Fruit fly (Drosophila melanogaster) whole organism, embryonic: Measurements from ENCODE around the gene CG42822.

Source experiments
- Abd-B ChIP-seq: fragments of 200-800 bp; sonication (Bioruptor generic); optimal IDR thresholded peaks from 2 replicates; lab custom pipeline; 2018; ENCODE audit warnings: missing biosample characterization, mild to moderate bottlenecking, missing genetic modification characterization, moderate library complexity
- Atf3 ChIP-seq: fragments of 200-800 bp; sonication (Bioruptor generic); optimal IDR thresholded peaks from 3 replicates; lab custom pipeline; 2016; ENCODE audit warnings: missing biosample characterization, missing genetic modification characterization
- Atf6 ChIP-seq: fragments of 200-800 bp; sonication (Bioruptor generic); IDR thresholded peaks from 2 replicates; pipeline ENCODE4 v1.3.6; 2022; ENCODE audit warnings: missing biosample characterization, missing genetic modification characterization
- C15 ChIP-seq: fragments of 200-800 bp; sonication (Bioruptor generic); IDR thresholded peaks from 3 replicates; pipeline ENCODE4 v1.3.6; 2022; ENCODE audit warnings: missing biosample characterization, missing genetic modification characterization
- CG12219 ChIP-seq: fragments of 200-800 bp; sonication (Bioruptor generic); optimal IDR thresholded peaks from 3 replicates; lab custom pipeline; 2018; ENCODE audit warnings: missing biosample characterization, mild to moderate bottlenecking, missing genetic modification characterization
- CG12659 ChIP-seq: fragments of 200-800 bp; sonication (Bioruptor generic); optimal IDR thresholded peaks from 3 replicates; lab custom pipeline; 2017; ENCODE audit warnings: mild to moderate bottlenecking, missing biosample characterization, missing genetic modification reagents, missing genetic modification characterization
- CG13287 ChIP-seq: fragments of 200-800 bp; sonication (Bioruptor generic); IDR thresholded peaks from 2 replicates; pipeline ENCODE4 v1.3.6; 2022; ENCODE audit warnings: missing biosample characterization, missing genetic modification characterization; ENCODE audit not compliant: partially characterized antibody
- CG16779 ChIP-seq: fragments of 200-800 bp; sonication (Bioruptor generic); IDR thresholded peaks from 2 replicates; pipeline ENCODE4 v1.3.6; 2022; ENCODE audit warnings: missing biosample characterization, missing genetic modification characterization
- CG16815 ChIP-seq: fragments of 200-800 bp; sonication (Bioruptor generic); optimal IDR thresholded peaks from 3 replicates; lab custom pipeline; 2017; ENCODE audit warnings: missing biosample characterization, mild to moderate bottlenecking, missing genetic modification characterization
- CG17361 ChIP-seq: fragments of 200-800 bp; sonication (Bioruptor generic); IDR thresholded peaks from 3 replicates; pipeline ENCODE4 v1.3.6; 2022; ENCODE audit warnings: missing biosample characterization, missing genetic modification characterization
- CG17612 ChIP-seq: fragments of 200-800 bp; sonication (Bioruptor generic); IDR thresholded peaks from 2 replicates; pipeline ENCODE4 v1.3.6; 2022; ENCODE audit warnings: missing biosample characterization, missing genetic modification characterization
- CG17829 ChIP-seq: fragments of 200-800 bp; optimal IDR thresholded peaks from 2 replicates; lab custom pipeline; 2019; ENCODE audit warnings: missing biosample characterization, mild to moderate bottlenecking, missing genetic modification characterization, moderate library complexity
- CG3065 ChIP-seq: fragments of 200-800 bp; sonication (Bioruptor generic); optimal IDR thresholded peaks from 2 replicates; lab custom pipeline; 2016; ENCODE audit warnings: missing biosample characterization, missing genetic modification characterization
- CG4404 ChIP-seq: fragments of 200-800 bp; sonication (Bioruptor generic); IDR thresholded peaks from 2 replicates; pipeline ENCODE4 v1.3.6; 2022; ENCODE audit warnings: missing biosample characterization, missing genetic modification characterization
- CG6654 ChIP-seq: fragments of 200-800 bp; sonication (Bioruptor generic); optimal IDR thresholded peaks from 2 replicates; lab custom pipeline; 2017; ENCODE audit warnings: missing biosample characterization, mild to moderate bottlenecking, missing genetic modification characterization
- CG8089 ChIP-seq: fragments of 200-800 bp; sonication (Bioruptor generic); optimal IDR thresholded peaks from 3 replicates; lab custom pipeline; 2016; ENCODE audit warnings: missing biosample characterization, missing genetic modification characterization
- CG8478 ChIP-seq: fragments of >200 bp; optimal IDR thresholded peaks from 2 replicates; lab custom pipeline; 2018
- CG8924 ChIP-seq: fragments of 200-800 bp; optimal IDR thresholded peaks from 3 replicates; lab custom pipeline; 2019; ENCODE audit warnings: missing biosample characterization, mild to moderate bottlenecking, missing genetic modification characterization, moderate library complexity
- CG9817 ChIP-seq: fragments of 200-800 bp; sonication (Bioruptor generic); optimal IDR thresholded peaks from 2 replicates; lab custom pipeline; 2018; ENCODE audit warnings: missing biosample characterization, mild to moderate bottlenecking, missing genetic modification characterization, moderate library complexity
- CkIIα-i1 ChIP-seq: fragments of 200-800 bp; sonication (Bioruptor generic); IDR thresholded peaks from 2 replicates; pipeline ENCODE4 v1.3.6; 2022; ENCODE audit warnings: missing biosample characterization, missing genetic modification characterization
- Fer2 ChIP-seq: fragments of 200-800 bp; sonication (Bioruptor generic); optimal IDR thresholded peaks from 2 replicates; lab custom pipeline; 2018; ENCODE audit warnings: missing biosample characterization, mild to moderate bottlenecking, missing genetic modification characterization, moderate library complexity
- Gug ChIP-seq: fragments of 200-800 bp; sonication (Bioruptor generic); IDR thresholded peaks from 4 replicates; pipeline ENCODE4 v1.3.6; 2022; ENCODE audit warnings: missing biosample characterization, missing genetic modification characterization
- Hand ChIP-seq: fragments of 200-800 bp; sonication (Bioruptor generic); optimal IDR thresholded peaks from 2 replicates; lab custom pipeline; 2017; ENCODE audit warnings: mild to moderate bottlenecking, missing biosample characterization, missing genetic modification reagents, missing genetic modification characterization
- Hey ChIP-seq: fragments of 200-800 bp; sonication (Bioruptor generic); optimal IDR thresholded peaks from 3 replicates; lab custom pipeline; 2018; ENCODE audit warnings: missing biosample characterization, mild to moderate bottlenecking, missing genetic modification characterization
- Myb ChIP-seq: fragments of 200-800 bp; sonication (Bioruptor generic); optimal IDR thresholded peaks from 2 replicates; lab custom pipeline; 2016; ENCODE audit warnings: missing biosample characterization, missing genetic modification characterization
- Pdp1 ChIP-seq, 2 experiments: fragments of 200-800 bp; sonication (Bioruptor generic); optimal IDR thresholded peaks; 3 replicates each; lab custom pipeline; 2016; ENCODE audit warnings: missing biosample characterization in 2 of 2, missing genetic modification characterization in 2 of 2, mild to moderate bottlenecking in 1 of 2, moderate library complexity in 1 of 2
- Ptx1 ChIP-seq: fragments of 200-800 bp; sonication (Bioruptor generic); IDR thresholded peaks from 2 replicates; pipeline ENCODE4 v1.3.6; 2022; ENCODE audit warnings: missing biosample characterization, missing genetic modification characterization
- Ssrp ChIP-seq: fragments of 200-800 bp; sonication (Bioruptor generic); optimal IDR thresholded peaks from 2 replicates; lab custom pipeline; 2018; ENCODE audit warnings: missing biosample characterization, mild to moderate bottlenecking, missing genetic modification characterization, moderate library complexity
- Xbp1 ChIP-seq: fragments of 200-800 bp; sonication (Bioruptor generic); optimal IDR thresholded peaks from 3 replicates; lab custom pipeline; 2016; ENCODE audit warnings: missing biosample characterization, mild to moderate bottlenecking, missing genetic modification characterization
- YL-1 ChIP-seq: fragments of 200-800 bp; sonication (Bioruptor generic); optimal IDR thresholded peaks from 3 replicates; lab custom pipeline; 2017; ENCODE audit warnings: missing biosample characterization, mild to moderate bottlenecking, missing genetic modification characterization
- aop ChIP-seq: fragments of 200-800 bp; sonication (Bioruptor generic); IDR thresholded peaks from 2 replicates; pipeline ENCODE4 v1.3.6; 2022; ENCODE audit warnings: missing biosample characterization, missing genetic modification characterization
- ara ChIP-seq: fragments of 200-800 bp; sonication (Bioruptor generic); IDR thresholded peaks from 2 replicates; pipeline ENCODE4 v1.3.6; 2022; ENCODE audit warnings: missing biosample characterization, missing genetic modification characterization
- bcd ChIP-seq: fragments of 200-800 bp; sonication (Bioruptor generic); optimal IDR thresholded peaks from 2 replicates; lab custom pipeline; 2017; ENCODE audit warnings: missing biosample characterization, mild to moderate bottlenecking, missing genetic modification characterization
- bigmax ChIP-seq: fragments of 200-800 bp; sonication (Bioruptor generic); optimal IDR thresholded peaks from 2 replicates; lab custom pipeline; 2018; ENCODE audit warnings: missing biosample characterization, mild to moderate bottlenecking, missing genetic modification characterization
- cad ChIP-seq: fragments of >200 bp; optimal IDR thresholded peaks from 2 replicates; lab custom pipeline; 2017; ENCODE audit warnings: missing biosample characterization, missing genetic modification characterization
- crol ChIP-seq: fragments of 200-800 bp; sonication (Bioruptor generic); IDR thresholded peaks from 2 replicates; pipeline ENCODE4 v1.3.6; 2022; ENCODE audit warnings: missing biosample characterization, missing genetic modification characterization
- dati ChIP-seq: fragments of 200-800 bp; sonication (Bioruptor generic); IDR thresholded peaks from 2 replicates; pipeline ENCODE4 v1.3.6; 2022; ENCODE audit warnings: missing biosample characterization, missing genetic modification characterization
- ham ChIP-seq: fragments of 200-800 bp; sonication (Bioruptor generic); IDR thresholded peaks from 2 replicates; pipeline ENCODE4 v1.3.6; 2022; ENCODE audit warnings: missing biosample characterization, missing genetic modification characterization
- hth ChIP-seq: fragments of >200 bp; optimal IDR thresholded peaks from 2 replicates; lab custom pipeline; 2017; ENCODE audit warnings: inconsistent platforms
- ind ChIP-seq: fragments of 200-800 bp; sonication (Bioruptor generic); optimal IDR thresholded peaks from 3 replicates; lab custom pipeline; 2016; ENCODE audit warnings: missing biosample characterization, missing genetic modification characterization
- insv ChIP-seq, 2 experiments: fragments of 200-800 bp; sonication (Bioruptor generic); optimal IDR thresholded peaks; 3 replicates each; lab custom pipeline; 2016 to 2018; ENCODE audit warnings: missing biosample characterization in 2 of 2, missing genetic modification characterization in 2 of 2
- lilli ChIP-seq: fragments of 200-800 bp; sonication (Bioruptor generic); optimal IDR thresholded peaks from 3 replicates; lab custom pipeline; 2016; ENCODE audit warnings: missing biosample characterization, missing genetic modification characterization
- nmo ChIP-seq: fragments of 200-800 bp; sonication (Bioruptor generic); optimal IDR thresholded peaks from 2 replicates; lab custom pipeline; 2018; ENCODE audit warnings: missing biosample characterization, mild to moderate bottlenecking, missing genetic modification characterization, moderate library complexity
- psq ChIP-seq: fragments of 200-800 bp; sonication (Bioruptor generic); optimal IDR thresholded peaks from 2 replicates; lab custom pipeline; 2017; ENCODE audit warnings: missing biosample characterization, missing genetic modification characterization
- row ChIP-seq: fragments of 200-800 bp; sonication (Bioruptor generic); IDR thresholded peaks from 3 replicates; pipeline ENCODE4 v1.3.6; 2022; ENCODE audit warnings: missing biosample characterization, missing genetic modification characterization
- slp2 ChIP-seq: fragments of 200-800 bp; sonication (Bioruptor generic); optimal IDR thresholded peaks from 2 replicates; lab custom pipeline; 2016; ENCODE audit warnings: missing biosample characterization, missing genetic modification characterization
- sr ChIP-seq: fragments of 200-800 bp; sonication (Bioruptor generic); IDR thresholded peaks from 3 replicates; pipeline ENCODE4 v1.3.6; 2022; ENCODE audit warnings: missing biosample characterization, missing genetic modification characterization
- tap ChIP-seq: fragments of 200-800 bp; optimal IDR thresholded peaks from 3 replicates; lab custom pipeline; 2019; ENCODE audit warnings: missing biosample characterization, mild to moderate bottlenecking, missing genetic modification characterization, moderate library complexity
- unpg ChIP-seq: fragments of 200-800 bp; sonication (Bioruptor generic); optimal IDR thresholded peaks from 3 replicates; lab custom pipeline; 2018; ENCODE audit warnings: missing biosample characterization, mild to moderate bottlenecking, missing genetic modification characterization, moderate library complexity
- wor ChIP-seq: fragments of 200-800 bp; sonication (Bioruptor generic); IDR thresholded peaks from 2 replicates; pipeline ENCODE4 v1.3.6; 2022; ENCODE audit warnings: missing biosample characterization, missing genetic modification characterization
- zf30C ChIP-seq: fragments of 200-800 bp; sonication (Bioruptor generic); optimal IDR thresholded peaks from 3 replicates; lab custom pipeline; 2018; ENCODE audit warnings: missing biosample characterization, mild to moderate bottlenecking, missing genetic modification characterization

The CG42822 gene

DNA sequence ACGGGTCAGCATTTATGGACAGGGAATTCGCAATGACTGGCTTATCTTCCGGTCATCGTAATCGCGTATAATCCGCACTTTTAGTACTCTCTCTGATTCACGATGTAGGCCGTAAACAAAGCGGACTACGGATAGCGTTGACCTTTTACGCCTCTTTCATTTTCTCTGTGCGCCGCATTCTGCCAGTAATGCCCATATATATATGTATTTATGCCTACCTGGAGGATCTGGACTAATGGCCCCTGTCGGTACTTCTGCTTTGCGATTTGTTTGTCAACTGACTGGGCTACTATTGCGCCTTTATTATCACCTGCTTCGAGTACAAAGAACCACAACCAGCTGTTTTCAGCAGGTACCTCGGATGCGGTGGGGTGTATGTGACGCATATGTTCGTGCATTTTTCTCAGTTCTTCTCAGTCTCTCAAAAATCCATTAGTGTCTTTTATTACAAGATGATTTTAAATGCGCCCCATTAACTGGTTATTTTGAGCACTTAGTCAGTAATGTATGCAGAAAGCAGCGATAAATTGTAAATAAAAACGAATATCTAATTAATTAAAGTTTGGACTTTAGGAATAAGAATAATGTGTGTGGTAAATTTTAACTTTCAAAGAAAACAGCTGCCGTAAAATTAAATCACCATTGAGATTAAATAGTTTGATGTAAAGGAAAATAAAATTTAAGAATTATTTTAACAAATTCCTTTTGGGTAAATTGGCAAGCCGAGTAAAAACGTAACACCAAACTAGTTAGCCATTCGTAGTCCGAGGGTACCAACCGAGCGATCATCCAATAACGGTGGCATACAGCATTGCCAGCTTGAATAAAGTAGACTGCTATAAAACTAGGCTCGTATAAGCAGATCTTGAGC lies 19.1 kb upstream of the CG42822 start, which contains the start of gene CREG (continued):
- TF ChIP-seq lilli = peak; percentile 17
- no peak for TF ChIP-seq bcd (GFP tag; lab: Kevin White, UChicago)
- TF ChIP-seq Atf6 = no peak
- peak; percentile 79 for TF ChIP-seq row (GFP tag; lab: Robert Waterston, UW)
- no peak for TF ChIP-seq Hand (GFP tag; lab: Kevin White, UChicago)
- TF ChIP-seq CG16815 (GFP tag; lab: Kevin White, UChicago) = peak; percentile 18
- TF ChIP-seq CG16779 = no peak
- no peak for TF ChIP-seq wor (GFP tag; lab: Robert Waterston, UW)
- TF ChIP-seq Atf3 (GFP tag; lab: Kevin White, UChicago) = no peak
- no peak for TF ChIP-seq bigmax
- no peak for TF ChIP-seq CG17612 (GFP tag; lab: Robert Waterston, UW)
- TF ChIP-seq dati (GFP tag; lab: Robert Waterston, UW) = no peak
- no peak for TF ChIP-seq CG4404 (GFP tag; lab: Robert Waterston, UW)
- TF ChIP-seq CG8478 = no peak
- no peak for TF ChIP-seq Fer2 (tag; lab: Kevin White, UChicago)
- no peak for TF ChIP-seq CG6654 (GFP tag; lab: Kevin White, UChicago)
- peak; percentile 72; the same call in 2 of the 3 replicates for TF ChIP-seq CG17361 (GFP tag; lab: Robert Waterston, UW)
- TF ChIP-seq Gug (GFP tag; lab: Robert Waterston, UW) = no peak; the same call in 3 of the 4 replicates
- TF ChIP-seq CG8089 (GFP tag; lab: Kevin White, UChicago) = no peak
- TF ChIP-seq tap (tag; lab: Kevin White, UChicago) = no peak
- no peak for TF ChIP-seq Abd-B
- no peak for TF ChIP-seq hth
- TF ChIP-seq Xbp1 = peak; percentile 10
- TF ChIP-seq Ptx1 = 0 out of 2 replicates have a peak, but pooled peaks have one; percentile 31
- TF ChIP-seq Ssrp (tag; lab: Kevin White, UChicago) = no peak
- no peak for TF ChIP-seq psq (GFP tag; lab: Kevin White, UChicago)
- no peak for TF ChIP-seq Pdp1 (GFP tag; optimal IDR thresholded peaks at IDR 0.05; lab: Kevin White, UChicago)
- peak; percentile 32 for TF ChIP-seq YL-1 (GFP tag; lab: Kevin White, UChicago)
- TF ChIP-seq insv (GFP tag; optimal IDR thresholded peaks at IDR 0.05; lab: Kevin White, UChicago) = no peak
- peak; percentile 19 for TF ChIP-seq CG8924
- no peak for TF ChIP-seq C15
- TF ChIP-seq CG13287 (GFP tag; lab: Robert Waterston, UW) = no peak
- TF ChIP-seq nmo (GFP tag; lab: Kevin White, UChicago) = peak; percentile 47
- TF ChIP-seq CG12659 = peak; percentile 20
- TF ChIP-seq CG17829 (tag; lab: Kevin White, UChicago) = peak; percentile 7
- TF ChIP-seq sr (GFP tag; lab: Robert Waterston, UW) = no peak
- no peak for TF ChIP-seq zf30C (GFP tag; lab: Kevin White, UChicago)
- no peak for TF ChIP-seq CkIIα-i1 (GFP tag; lab: Robert Waterston, UW)
- TF ChIP-seq Myb (GFP tag; lab: Kevin White, UChicago) = no peak
- no peak for TF ChIP-seq aop (GFP tag; lab: Robert Waterston, UW)
- no peak for TF ChIP-seq unpg
- peak; percentile 6 for TF ChIP-seq ind
- TF ChIP-seq CG12219 = no peak
- no peak for TF ChIP-seq CG9817 (tag; lab: Kevin White, UChicago)
- TF ChIP-seq Hey = no peak
- TF ChIP-seq slp2 = no peak
- TF ChIP-seq CG3065 (GFP tag; lab: Kevin White, UChicago) = no peak
- TF ChIP-seq ham = no peak
- TF ChIP-seq ara = 0 out of 2 replicates have a peak, but pooled peaks have one; percentile 18
- TF ChIP-seq cad (GFP tag; lab: Kevin White, UChicago) = peak; percentile 74
- TF ChIP-seq crol = no peak
